Worm (Caenorhabditis elegans): ENCODE data around the gene K08E4.3.

DNA sequence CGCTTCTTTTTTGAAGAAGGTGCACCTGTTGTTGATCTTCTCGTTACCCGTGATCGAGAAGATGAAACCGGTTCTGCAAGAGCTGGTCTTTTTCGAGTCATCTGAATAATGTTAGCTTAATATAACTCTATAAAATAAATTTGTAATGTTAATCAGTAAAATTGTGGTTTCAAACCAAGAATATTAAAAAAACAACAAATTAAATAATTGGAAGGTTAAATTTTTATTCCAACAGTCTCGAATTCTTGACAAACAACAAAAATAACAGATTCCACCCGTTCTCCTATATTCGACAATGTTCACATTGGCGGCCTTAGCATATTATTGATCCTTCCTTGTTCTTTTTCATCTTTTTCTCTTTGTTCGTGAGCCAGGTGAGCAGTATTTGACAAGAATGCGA, 34.6 kb downstream of the K08E4.3 start, which contains the start of gene mig-32:
- no peak for TF ChIP-seq skn-1 (tag; optimal IDR thresholded peaks at IDR 0.05)
- TF ChIP-seq mdl-1 (tag; optimal IDR thresholded peaks at IDR 0.05): no peak
- TF ChIP-seq fos-1 (tag; optimal IDR thresholded peaks at IDR 0.05): no peak
- TF ChIP-seq unc-62 (GFP tag; optimal IDR thresholded peaks at IDR 0.05): no peak
- no peak for TF ChIP-seq ztf-4 (tag; optimal IDR thresholded peaks at IDR 0.05)
- no peak for TF ChIP-seq nhr-10 (tag; optimal IDR thresholded peaks at IDR 0.05)
- TF ChIP-seq blmp-1 (tag; optimal IDR thresholded peaks at IDR 0.05; ENCODE audit: insufficient read depth): no peak
- TF ChIP-seq ceh-16 (tag; optimal IDR thresholded peaks at IDR 0.05): no peak
- TF ChIP-seq ztf-11 (tag; optimal IDR thresholded peaks at IDR 0.05): no peak
- no peak for TF ChIP-seq nhr-11 (tag; optimal IDR thresholded peaks at IDR 0.05)
- no peak for TF ChIP-seq R02D3.7 (tag; optimal IDR thresholded peaks at IDR 0.05)
- TF ChIP-seq ceh-82 (tag; optimal IDR thresholded peaks at IDR 0.05): no peak
- TF ChIP-seq aly-2 (tag; optimal IDR thresholded peaks at IDR 0.05): no peak

Measured in whole organism, L2 larva.